Fruit fly (Drosophila melanogaster) S2 (cell line): ENCODE measurements around the gene CSN6.

Source experiments
- CG8478 ChIP-seq: fragments of >200 bp; optimal IDR thresholded peaks from 2 replicates; lab custom pipeline; 2018
- CTCF ChIP-seq, 2 experiments: fragments of >200 bp; optimal IDR thresholded peaks; 2 replicates each; lab custom pipeline; 2018

dm6 chr3R:22533973-22534931 is 46.3 kb upstream of the CSN6 start:
- TF ChIP-seq CTCF (optimal IDR thresholded peaks at IDR 0.05; lab: Kevin White, UChicago) = no peak
- no peak for TF ChIP-seq CG8478
